Worm (Caenorhabditis elegans) whole organism, early embryonic: ENCODE results near the gene C34B4.2.

Experiments
- B0310.2 ChIP-seq: sonication (generic microtip); optimal IDR thresholded peaks from 2 replicates; lab custom pipeline; 2016; ENCODE audit warnings: mild to moderate bottlenecking, missing genetic modification characterization, missing compliant biosample characterization
- F13C5.2 ChIP-seq: sonication (generic microtip); optimal IDR thresholded peaks from 2 replicates; lab custom pipeline; 2017; ENCODE audit warnings: mild to moderate bottlenecking, missing genetic modification characterization, inconsistent platforms, missing compliant biosample characterization
- aly-1 ChIP-seq: sonication (generic microtip); optimal IDR thresholded peaks from 2 replicates; lab custom pipeline; 2016; ENCODE audit warnings: missing genetic modification characterization, missing compliant biosample characterization
- ama-1 ChIP-seq: fragments of 150-350 bp; optimal IDR thresholded peaks from 2 replicates; lab custom pipeline; 2014
- ceh-13 ChIP-seq: fragments of 200-800 bp; sonication (Bioruptor generic); optimal IDR thresholded peaks from 2 replicates; lab custom pipeline; 2018; ENCODE audit warnings: mild to moderate bottlenecking, missing genetic modification characterization, missing compliant biosample characterization
- ceh-36 ChIP-seq: sonication (generic microtip); optimal IDR thresholded peaks from 2 replicates; lab custom pipeline; 2016; ENCODE audit warnings: missing genetic modification characterization, inconsistent platforms, missing compliant biosample characterization
- ets-7 ChIP-seq: sonication (generic microtip); optimal IDR thresholded peaks from 2 replicates; lab custom pipeline; 2016; ENCODE audit warnings: missing genotype, missing genetic modification characterization, missing compliant biosample characterization
- flt-1 ChIP-seq: fragments of 200-800 bp; sonication (Bioruptor generic); IDR thresholded peaks from 2 replicates; pipeline ENCODE4 v1.3.6; 2022; ENCODE audit warnings: missing genetic modification characterization, missing compliant biosample characterization
- hmbx-1 ChIP-seq: sonication (generic microtip); optimal IDR thresholded peaks from 2 replicates; lab custom pipeline; 2016; ENCODE audit warnings: mild to moderate bottlenecking, missing genetic modification characterization, missing compliant biosample characterization
- hmg-4 ChIP-seq: fragments of 200-800 bp; sonication (Bioruptor generic); optimal IDR thresholded peaks from 2 replicates; lab custom pipeline; 2018; ENCODE audit warnings: mild to moderate bottlenecking, missing genetic modification characterization, missing compliant biosample characterization
- hnd-1 ChIP-seq: sonication (generic microtip); optimal IDR thresholded peaks from 2 replicates; lab custom pipeline; 2016; ENCODE audit warnings: missing genetic modification characterization, missing compliant biosample characterization
- pes-1 ChIP-seq: fragments of 200-800 bp; sonication (Bioruptor generic); IDR thresholded peaks from 2 replicates; pipeline ENCODE4 v1.3.6; 2022; ENCODE audit warnings: missing genetic modification reagents, missing genetic modification characterization, missing compliant biosample characterization
- scrt-1 ChIP-seq: fragments of 200-800 bp; sonication (Bioruptor generic); IDR thresholded peaks from 2 replicates; pipeline ENCODE4 v1.3.6; 2022; ENCODE audit warnings: missing genetic modification characterization, missing compliant biosample characterization
- sea-1 ChIP-seq: fragments of 200-800 bp; sonication (Bioruptor generic); conservative IDR thresholded peaks from 2 replicates; pipeline ENCODE4 v1.3.6; 2022; ENCODE audit warnings: missing genetic modification characterization, missing compliant biosample characterization
- tbx-11 ChIP-seq: fragments of 200-800 bp; sonication (Bioruptor generic); IDR thresholded peaks from 2 replicates; pipeline ENCODE4 v1.3.6; 2022; ENCODE audit warnings: missing genetic modification characterization, missing compliant biosample characterization
- tbx-37 ChIP-seq: fragments of 200-800 bp; sonication (Bioruptor generic); conservative IDR thresholded peaks from 2 replicates; pipeline ENCODE4 v1.3.6; 2022; ENCODE audit warnings: missing genetic modification reagents, missing genetic modification characterization, missing compliant biosample characterization
- tra-4 ChIP-seq: sonication (generic microtip); optimal IDR thresholded peaks from 2 replicates; lab custom pipeline; 2017; ENCODE audit warnings: missing genetic modification characterization, missing compliant biosample characterization

Gene C34B4.2

ce11 chrV:13046125-13047123 is 36.4 kb upstream of the C34B4.2 start:
- no peak for TF ChIP-seq pes-1 (GFP tag; lab: Robert Waterston, UW)
- no peak for TF ChIP-seq tra-4

DNA sequence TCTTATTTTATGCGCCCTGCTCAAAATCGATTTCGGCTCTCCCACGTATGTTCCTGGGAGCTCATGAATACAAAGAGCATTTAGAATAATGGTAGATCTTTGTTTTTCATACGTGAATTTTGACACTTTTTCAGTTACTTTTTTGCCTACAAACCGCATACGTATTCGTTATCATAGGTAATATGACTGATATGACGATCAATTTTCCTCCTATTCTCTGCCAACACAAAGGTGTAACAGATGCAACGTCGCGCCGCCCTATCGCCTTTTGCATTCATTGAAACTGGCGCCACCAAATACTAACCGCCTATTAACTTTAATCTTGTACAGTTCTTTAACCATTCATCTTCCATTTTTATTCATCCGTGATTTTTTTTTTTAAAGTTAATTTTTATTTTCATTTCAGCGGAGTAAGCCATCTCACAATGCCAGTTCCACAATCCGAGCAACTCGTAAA is 35.3 kb upstream of the C34B4.2 start, which contains the start of gene W07G4.5:
Gene W07G4.5 (plus strand): TSS at position 407 of the 457 bp plus-strand sequence.
- TF ChIP-seq flt-1 (GFP tag; lab: Robert Waterston, UW) (no peak), hnd-1 (no peak), ets-7 (tag; lab: Kevin White, UChicago) (no peak), sea-1 (GFP tag; lab: Robert Waterston, UW) (no peak), pes-1 (GFP tag; lab: Robert Waterston, UW) (no peak), ama-1 (lab: Kevin White, UChicago) (no peak), scrt-1 (GFP tag; lab: Robert Waterston, UW) (no peak), hmg-4 (no peak)

ce11 chrV:13049149-13049610 is 33.7 kb upstream of the C34B4.2 start, which contains the start of gene W07G4.8:
TSS of gene W07G4.8 (minus strand) at chrV:13049560.
- TF ChIP-seq sea-1 (GFP tag; lab: Robert Waterston, UW) (no peak), hnd-1 (no peak), flt-1 (GFP tag; lab: Robert Waterston, UW) (no peak), B0310.2 (tag; lab: Kevin White, UChicago) (no peak), ceh-13 (GFP tag; lab: Kevin White, UChicago) (no peak), pes-1 (GFP tag; lab: Robert Waterston, UW) (no peak), hmbx-1 (tag; lab: Kevin White, UChicago) (no peak), scrt-1 (GFP tag; lab: Robert Waterston, UW) (no peak), tra-4 (no peak), ama-1 (lab: Kevin White, UChicago) (no peak), aly-1 (no peak), ceh-36 (tag; lab: Kevin White, UChicago) (no peak), ets-7 (tag; lab: Kevin White, UChicago) (no peak), tbx-11 (GFP tag; lab: Robert Waterston, UW) (no peak), hmg-4 (no peak)

ce11 chrV:13053635-13054034 is 29.2 kb upstream of the C34B4.2 start, which contains the start of gene srr-1:
TSS of gene srr-1 (minus strand) at chrV:13053735.
- TF ChIP-seq B0310.2 (tag; lab: Kevin White, UChicago), result no peak
- TF ChIP-seq ceh-36 (tag; lab: Kevin White, UChicago), result no peak
- TF ChIP-seq hmbx-1 (tag; lab: Kevin White, UChicago), result no peak
- no peak for TF ChIP-seq hnd-1
- TF ChIP-seq ceh-13 (GFP tag; lab: Kevin White, UChicago), result no peak

ce11 chrV:13061836-13062235 is 21.0 kb upstream of the C34B4.2 start, which contains the start of gene F42E8.1:
TSS of gene F42E8.1 (plus strand) at chrV:13062136.
- TF ChIP-seq tra-4 (no peak), ceh-36 (tag; lab: Kevin White, UChicago) (no peak), tbx-37 (no peak), aly-1 (no peak), scrt-1 (GFP tag; lab: Robert Waterston, UW) (no peak), sea-1 (GFP tag; lab: Robert Waterston, UW) (no peak), F13C5.2 (tag; lab: Kevin White, UChicago) (no peak), hnd-1 (no peak), B0310.2 (tag; lab: Kevin White, UChicago) (no peak)

- TF ChIP-seq tbx-11 (GFP tag; lab: Robert Waterston, UW), result no peak
- no peak for TF ChIP-seq scrt-1 (GFP tag; lab: Robert Waterston, UW)
- TF ChIP-seq hmbx-1 (tag; lab: Kevin White, UChicago), result no peak
- TF ChIP-seq ets-7 (tag; lab: Kevin White, UChicago), result no peak
- TF ChIP-seq B0310.2 (tag; lab: Kevin White, UChicago), result no peak
- no peak for TF ChIP-seq tbx-37
These were observed 19.5 kb upstream of the C34B4.2 start for ce11 chrV:13063402-13063801.

DNA sequence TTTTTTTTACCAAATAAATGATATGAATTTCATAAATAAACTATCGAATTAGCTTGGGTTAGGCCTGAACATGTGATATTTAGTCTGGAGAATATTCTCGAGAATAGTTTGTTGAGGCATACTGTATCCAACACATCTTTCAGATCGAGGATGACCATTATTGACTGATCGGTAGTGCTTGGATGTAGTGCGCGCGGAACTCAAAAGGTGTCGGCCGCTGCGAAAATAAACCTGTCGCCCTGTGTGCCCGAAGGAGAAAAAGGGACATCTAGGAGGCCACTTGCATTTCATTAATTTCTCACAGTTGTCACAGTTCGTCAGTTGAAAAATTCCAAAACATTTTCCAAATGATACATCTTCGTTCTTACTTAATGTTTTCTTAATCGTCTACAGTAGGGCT is 18.7 kb upstream of the C34B4.2 start:
- no peak for TF ChIP-seq ama-1 (lab: Kevin White, UChicago)
- no peak for TF ChIP-seq aly-1
- no peak for TF ChIP-seq F13C5.2 (tag; lab: Kevin White, UChicago)
- TF ChIP-seq ets-7 (tag; lab: Kevin White, UChicago), result no peak
- TF ChIP-seq hmbx-1 (tag; lab: Kevin White, UChicago), result no peak

DNA sequence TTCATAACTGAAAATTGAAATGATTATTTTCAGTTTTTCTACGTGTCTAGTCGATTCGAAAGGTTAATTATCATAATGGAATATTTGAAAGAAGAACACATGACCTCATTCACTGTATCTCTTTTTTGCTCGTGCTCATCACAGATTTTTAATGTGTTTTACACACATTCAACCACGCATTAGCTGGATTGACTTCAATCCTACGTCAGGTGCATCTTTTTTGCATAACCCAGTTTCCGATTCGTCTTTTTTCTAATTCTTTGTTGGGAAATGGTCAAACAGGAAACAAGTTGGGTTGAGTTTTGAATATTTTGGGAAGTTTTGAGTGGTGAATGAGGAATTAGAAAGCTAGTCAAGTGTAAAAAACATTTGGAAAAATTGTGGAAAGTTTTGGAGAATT is 12.6 kb upstream of the C34B4.2 start:
- TF ChIP-seq hnd-1 (no peak), aly-1 (no peak), hmg-4 (no peak), tbx-11 (GFP tag; lab: Robert Waterston, UW) (no peak), ets-7 (tag; lab: Kevin White, UChicago) (no peak), tra-4 (no peak)
